Fruit fly (Drosophila melanogaster) whole organism, embryonic: ENCODE data around the gene CG7065.

ENCODE experiments used
- Asciz ChIP-seq: fragments of 200-800 bp; sonication (Bioruptor generic); optimal IDR thresholded peaks from 2 replicates; lab custom pipeline; 2017; ENCODE audit warnings: missing biosample characterization, mild to moderate bottlenecking, missing genetic modification characterization, missing genetic modification reagents
- Atf-2 ChIP-seq: fragments of 200-800 bp; sonication (Bioruptor generic); optimal IDR thresholded peaks from 2 replicates; lab custom pipeline; 2016; ENCODE audit warnings: missing biosample characterization, missing genetic modification characterization
- Bgb ChIP-seq: fragments of 200-800 bp; sonication (Bioruptor generic); IDR thresholded peaks from 2 replicates; pipeline ENCODE4 v1.3.6; 2022; ENCODE audit warnings: missing biosample characterization, missing genetic modification characterization; ENCODE audit not compliant: partially characterized antibody
- CG10431 ChIP-seq: fragments of 200-800 bp; sonication (Bioruptor generic); optimal IDR thresholded peaks from 3 replicates; lab custom pipeline; 2018; ENCODE audit warnings: missing biosample characterization, mild to moderate bottlenecking, missing genetic modification characterization
- CG1233 ChIP-seq: fragments of 200-800 bp; sonication (Bioruptor generic); optimal IDR thresholded peaks from 4 replicates; lab custom pipeline; 2018; ENCODE audit warnings: missing biosample characterization, mild to moderate bottlenecking, missing genetic modification characterization
- CG14710 ChIP-seq: fragments of 200-800 bp; sonication (Bioruptor generic); optimal IDR thresholded peaks from 3 replicates; lab custom pipeline; 2019; ENCODE audit warnings: missing biosample characterization, mild to moderate bottlenecking, missing genetic modification characterization, moderate library complexity
- CG17361 ChIP-seq: fragments of 200-800 bp; sonication (Bioruptor generic); IDR thresholded peaks from 3 replicates; pipeline ENCODE4 v1.3.6; 2022; ENCODE audit warnings: missing biosample characterization, missing genetic modification characterization
- CG2120 ChIP-seq: fragments of 200-800 bp; sonication (Bioruptor generic); optimal IDR thresholded peaks from 3 replicates; lab custom pipeline; 2016; ENCODE audit warnings: missing biosample characterization, missing genetic modification characterization
- CG2678 ChIP-seq: fragments of 200-800 bp; sonication (Bioruptor generic); optimal IDR thresholded peaks from 3 replicates; lab custom pipeline; 2019; ENCODE audit warnings: missing biosample characterization, mild to moderate bottlenecking, missing genetic modification characterization, moderate library complexity
- CG2712 ChIP-seq: fragments of 200-800 bp; optimal IDR thresholded peaks from 3 replicates; lab custom pipeline; 2019; ENCODE audit warnings: missing biosample characterization, mild to moderate bottlenecking, missing genetic modification characterization, moderate library complexity
- CG31388 ChIP-seq: fragments of 200-800 bp; sonication (Bioruptor generic); optimal IDR thresholded peaks from 2 replicates; lab custom pipeline; 2016; ENCODE audit warnings: missing biosample characterization, missing genetic modification characterization
- CG33557 ChIP-seq: fragments of 200-800 bp; sonication (Bioruptor generic); optimal IDR thresholded peaks from 2 replicates; lab custom pipeline; 2019; ENCODE audit warnings: missing biosample characterization, mild to moderate bottlenecking, missing genetic modification characterization, moderate library complexity
- CG4282 ChIP-seq: fragments of 200-800 bp; sonication (Bioruptor generic); optimal IDR thresholded peaks from 2 replicates; lab custom pipeline; 2016; ENCODE audit warnings: missing biosample characterization, missing genetic modification characterization
- CG6175 ChIP-seq: fragments of 200-800 bp; sonication (Bioruptor generic); IDR thresholded peaks from 3 replicates; pipeline ENCODE4 v1.3.6; 2022; ENCODE audit warnings: missing biosample characterization, missing genetic modification characterization
- CG6689 ChIP-seq: fragments of 200-800 bp; sonication (Bioruptor generic); IDR thresholded peaks from 2 replicates; pipeline ENCODE4 v1.3.6; 2022; ENCODE audit warnings: missing biosample characterization, missing genetic modification characterization
- CG7372 ChIP-seq: fragments of 200-800 bp; sonication (Bioruptor generic); IDR thresholded peaks from 2 replicates; pipeline ENCODE4 v1.3.6; 2022; ENCODE audit warnings: missing biosample characterization, missing genetic modification characterization
- CG8924 ChIP-seq: fragments of 200-800 bp; optimal IDR thresholded peaks from 3 replicates; lab custom pipeline; 2019; ENCODE audit warnings: missing biosample characterization, mild to moderate bottlenecking, missing genetic modification characterization, moderate library complexity
- CG9437 ChIP-seq: fragments of 200-800 bp; sonication (Bioruptor generic); optimal IDR thresholded peaks from 2 replicates; lab custom pipeline; 2018; ENCODE audit warnings: missing biosample characterization, mild to moderate bottlenecking, missing genetic modification characterization
- CHES-1-like ChIP-seq: fragments of 200-800 bp; sonication (Bioruptor generic); optimal IDR thresholded peaks from 2 replicates; lab custom pipeline; 2016; ENCODE audit warnings: missing biosample characterization, missing genetic modification characterization
- Chrac-16 ChIP-seq: fragments of 200-800 bp; sonication (Bioruptor generic); optimal IDR thresholded peaks from 3 replicates; lab custom pipeline; 2016; ENCODE audit warnings: missing biosample characterization, missing genetic modification characterization
- Ets65A ChIP-seq: fragments of 200-800 bp; sonication (Bioruptor generic); peaks from one replicate; lab custom pipeline; 2016; ENCODE audit warnings: missing biosample characterization, missing genetic modification characterization
- Ets97D ChIP-seq: fragments of 200-800 bp; sonication (Bioruptor generic); optimal IDR thresholded peaks from 3 replicates; lab custom pipeline; 2016; ENCODE audit warnings: missing biosample characterization, missing genetic modification characterization
- Hr39 ChIP-seq: fragments of >200 bp; optimal IDR thresholded peaks from 2 replicates; lab custom pipeline; 2017
- Lpt ChIP-seq: fragments of >200 bp; optimal IDR thresholded peaks from 2 replicates; lab custom pipeline; 2018; ENCODE audit warnings: missing biosample characterization, missing genetic modification characterization
- MTF-1 ChIP-seq: fragments of 200-800 bp; sonication (Bioruptor generic); optimal IDR thresholded peaks from 2 replicates; lab custom pipeline; 2018; ENCODE audit warnings: missing biosample characterization, mild to moderate bottlenecking, missing genetic modification characterization, borderline replicate concordance
- Nf-YC ChIP-seq: fragments of 200-800 bp; optimal IDR thresholded peaks from 3 replicates; lab custom pipeline; 2019; ENCODE audit warnings: missing biosample characterization, mild to moderate bottlenecking, missing genetic modification characterization, moderate library complexity
- Oli ChIP-seq: fragments of 200-800 bp; sonication (Bioruptor generic); optimal IDR thresholded peaks from 2 replicates; lab custom pipeline; 2018; ENCODE audit warnings: missing biosample characterization, mild to moderate bottlenecking, missing genetic modification characterization, moderate library complexity
- Ptx1 ChIP-seq: fragments of 200-800 bp; sonication (Bioruptor generic); IDR thresholded peaks from 2 replicates; pipeline ENCODE4 v1.3.6; 2022; ENCODE audit warnings: missing biosample characterization, missing genetic modification characterization
- Ravus ChIP-seq: fragments of 200-800 bp; sonication (Bioruptor generic); IDR thresholded peaks from 2 replicates; pipeline ENCODE4 v1.3.6; 2022; ENCODE audit warnings: missing biosample characterization, missing genetic modification characterization
- Six4 ChIP-seq: fragments of 200-800 bp; sonication (Bioruptor generic); optimal IDR thresholded peaks from 2 replicates; lab custom pipeline; 2016; ENCODE audit warnings: missing biosample characterization, missing genetic modification characterization
- al ChIP-seq: fragments of 200-800 bp; sonication (Bioruptor generic); IDR thresholded peaks from 2 replicates; pipeline ENCODE4 v1.3.6; 2022; ENCODE audit warnings: missing biosample characterization, missing genetic modification characterization
- bigmax ChIP-seq: fragments of 200-800 bp; sonication (Bioruptor generic); optimal IDR thresholded peaks from 2 replicates; lab custom pipeline; 2018; ENCODE audit warnings: missing biosample characterization, mild to moderate bottlenecking, missing genetic modification characterization
- chinmo ChIP-seq: fragments of 200-800 bp; sonication (Bioruptor generic); IDR thresholded peaks from 4 replicates; pipeline ENCODE4 v1.3.6; 2022; ENCODE audit warnings: missing biosample characterization, missing genetic modification characterization; ENCODE audit not compliant: partially characterized antibody
- crc ChIP-seq: fragments of 200-800 bp; sonication (Bioruptor generic); optimal IDR thresholded peaks from 2 replicates; lab custom pipeline; 2016; ENCODE audit warnings: missing biosample characterization, missing genetic modification characterization
- cwo ChIP-seq: fragments of 200-800 bp; sonication (Bioruptor generic); optimal IDR thresholded peaks from 3 replicates; lab custom pipeline; 2017; ENCODE audit warnings: missing biosample characterization, missing genetic modification characterization, mild to moderate bottlenecking, moderate library complexity, missing genetic modification reagents
- da ChIP-seq: fragments of 200-800 bp; sonication (Bioruptor generic); optimal IDR thresholded peaks from 2 replicates; lab custom pipeline; 2016; ENCODE audit warnings: missing biosample characterization, missing genetic modification characterization
- en ChIP-seq: fragments of 200-800 bp; sonication (Bioruptor generic); optimal IDR thresholded peaks from 2 replicates; lab custom pipeline; 2016; ENCODE audit warnings: missing biosample characterization, missing genetic modification characterization
- fd64A ChIP-seq: fragments of 200-800 bp; sonication (Bioruptor generic); optimal IDR thresholded peaks from 3 replicates; lab custom pipeline; 2018; ENCODE audit warnings: missing biosample characterization, mild to moderate bottlenecking, missing genetic modification characterization
- fd96Cb ChIP-seq: fragments of 200-800 bp; sonication (Bioruptor generic); optimal IDR thresholded peaks from 2 replicates; lab custom pipeline; 2018; ENCODE audit warnings: missing biosample characterization, mild to moderate bottlenecking, missing genetic modification characterization, moderate library complexity
- gcm ChIP-seq: fragments of 200-800 bp; sonication (Bioruptor generic); optimal IDR thresholded peaks from 2 replicates; lab custom pipeline; 2019; ENCODE audit warnings: missing biosample characterization, mild to moderate bottlenecking, missing genetic modification characterization, moderate library complexity
- hbn ChIP-seq: fragments of 200-800 bp; sonication (Bioruptor generic); IDR thresholded peaks from 2 replicates; pipeline ENCODE4 v1.3.6; 2022; ENCODE audit warnings: missing biosample characterization, missing genetic modification characterization; ENCODE audit not compliant: partially characterized antibody
- mam ChIP-seq: fragments of 200-800 bp; sonication (Bioruptor generic); optimal IDR thresholded peaks from 3 replicates; lab custom pipeline; 2016; ENCODE audit warnings: missing biosample characterization, missing genetic modification characterization
- pzg ChIP-seq: fragments of 200-800 bp; sonication (Bioruptor generic); optimal IDR thresholded peaks from 3 replicates; lab custom pipeline; 2018; ENCODE audit warnings: missing biosample characterization, mild to moderate bottlenecking, missing genetic modification characterization, moderate library complexity
- repo ChIP-seq: fragments of 200-800 bp; sonication (Bioruptor generic); optimal IDR thresholded peaks from 2 replicates; lab custom pipeline; 2016; ENCODE audit warnings: missing biosample characterization, missing genetic modification characterization
- row ChIP-seq: fragments of 200-800 bp; sonication (Bioruptor generic); IDR thresholded peaks from 3 replicates; pipeline ENCODE4 v1.3.6; 2022; ENCODE audit warnings: missing biosample characterization, missing genetic modification characterization
- tll ChIP-seq, 2 experiments: fragments of 200-800 bp in 1 of 2; fragments of >200 bp in 1 of 2; sonication (Bioruptor generic) in 1 of 2; optimal IDR thresholded peaks; 2 replicates each; lab custom pipeline; 2017 to 2019; ENCODE audit warnings: missing biosample characterization in 2 of 2, missing genetic modification characterization in 2 of 2, mild to moderate bottlenecking in 1 of 2, moderate library complexity in 1 of 2
- vnd ChIP-seq: fragments of 200-800 bp; sonication (Bioruptor generic); IDR thresholded peaks from 3 replicates; pipeline ENCODE4 v1.3.6; 2022; ENCODE audit warnings: missing biosample characterization, missing genetic modification characterization; ENCODE audit not compliant: partially characterized antibody

Gene CG7065

dm6 chrX:9108387-9108786 lies 33.9 kb upstream of the CG7065 start, which contains the start of gene AP-1gamma (continued):
- TF ChIP-seq Ets97D (no peak), CG6175 (GFP tag; lab: Robert Waterston, UW) (peak; percentile 86), fd96Cb (no peak), hbn (GFP tag; lab: Robert Waterston, UW) (no peak)

- TF ChIP-seq CG9437 (GFP tag; lab: Kevin White, UChicago) = peak; percentile 61
- peak; percentile 62 for TF ChIP-seq CG2712 (tag; lab: Kevin White, UChicago)
- TF ChIP-seq en (GFP tag; lab: Kevin White, UChicago) = no peak
- TF ChIP-seq Ets65A (GFP tag; lab: Kevin White, UChicago) = peak; percentile 54
- TF ChIP-seq Asciz (GFP tag; lab: Kevin White, UChicago) = peak; percentile 43
- peak; percentile 62 for TF ChIP-seq Oli (tag; lab: Kevin White, UChicago)
- TF ChIP-seq Atf-2 (GFP tag; lab: Kevin White, UChicago) = peak; percentile 28
- peak; percentile 55 for TF ChIP-seq mam (GFP tag; lab: Kevin White, UChicago)
- TF ChIP-seq al (GFP tag; lab: Robert Waterston, UW) = 0 out of 2 replicates have a peak, but pooled peaks have one; percentile 24
- TF ChIP-seq CG6689 = peak; percentile 55
- TF ChIP-seq vnd (GFP tag; lab: Robert Waterston, UW) = no peak
- peak; percentile 80 for TF ChIP-seq row
- peak; percentile 82 for TF ChIP-seq CG4282 (GFP tag; lab: Kevin White, UChicago)
- no peak for TF ChIP-seq bigmax (GFP tag; lab: Kevin White, UChicago)
- TF ChIP-seq CG33557 = peak; percentile 28
- peak; percentile 17 for TF ChIP-seq gcm (GFP tag; lab: Kevin White, UChicago)
- no peak for TF ChIP-seq fd64A (GFP tag; lab: Kevin White, UChicago)
- peak; percentile 53 for TF ChIP-seq Chrac-16 (GFP tag; lab: Kevin White, UChicago)
- no peak for TF ChIP-seq Hr39
- TF ChIP-seq tll (GFP tag; optimal IDR thresholded peaks at IDR 0.05; lab: Kevin White, UChicago) = peak in 1 of 2 experiments; percentile 70
- TF ChIP-seq MTF-1 (GFP tag; lab: Kevin White, UChicago) = no peak
- peak; percentile 31 for TF ChIP-seq CG1233 (GFP tag; lab: Kevin White, UChicago)
- TF ChIP-seq CG14710 (tag; lab: Kevin White, UChicago) = peak; percentile 62
- no peak for TF ChIP-seq CG7372 (GFP tag; lab: Robert Waterston, UW)
- no peak for TF ChIP-seq Ravus (GFP tag; lab: Robert Waterston, UW)
- TF ChIP-seq cwo (GFP tag; lab: Kevin White, UChicago) = no peak
- no peak for TF ChIP-seq crc (GFP tag; lab: Kevin White, UChicago)
- TF ChIP-seq Lpt (GFP tag; lab: Kevin White, UChicago) = no peak
- no peak for TF ChIP-seq da (GFP tag; lab: Kevin White, UChicago)
- TF ChIP-seq CG31388 (GFP tag; lab: Kevin White, UChicago) = no peak
- no peak for TF ChIP-seq chinmo (GFP tag; lab: Robert Waterston, UW)
- peak; percentile 77 for TF ChIP-seq CG17361 (GFP tag; lab: Robert Waterston, UW)
- TF ChIP-seq CG2120 (GFP tag; lab: Kevin White, UChicago) = peak; percentile 65
- peak; percentile 59 for TF ChIP-seq CHES-1-like (GFP tag; lab: Kevin White, UChicago)
- no peak for TF ChIP-seq Bgb (GFP tag; lab: Robert Waterston, UW)
- TF ChIP-seq Six4 (GFP tag; lab: Kevin White, UChicago) = peak; percentile 41
- peak; percentile 52 for TF ChIP-seq pzg
- no peak for TF ChIP-seq CG10431
- TF ChIP-seq CG8924 (tag; lab: Kevin White, UChicago) = peak; percentile 61
- no peak for TF ChIP-seq repo (GFP tag; lab: Kevin White, UChicago)
- TF ChIP-seq Ptx1 (GFP tag; lab: Robert Waterston, UW) = peak; percentile 24; the same call in 1 of the 2 replicates
- peak; percentile 63 for TF ChIP-seq CG2678
- TF ChIP-seq Nf-YC (tag; lab: Kevin White, UChicago) = peak; percentile 36
Observed at dm6 chrX:9109072-9109844, 33.0 kb upstream of the CG7065 start.
